Worm (Caenorhabditis elegans): ENCODE data around the gene mdt-30.

- TF ChIP-seq tbx-11 (GFP tag; IDR thresholded peaks at IDR 0.05): no peak
- TF ChIP-seq ama-1 (optimal IDR thresholded peaks at IDR 0.05): no peak
- no peak for TF ChIP-seq hnd-1 (tag; optimal IDR thresholded peaks at IDR 0.05)
- TF ChIP-seq hmg-4 (GFP tag; optimal IDR thresholded peaks at IDR 0.05): no peak
- no peak for TF ChIP-seq pes-1 (GFP tag; IDR thresholded peaks at IDR 0.05)
- TF ChIP-seq tbx-37 (GFP tag; conservative IDR thresholded peaks at IDR 0.05): no peak
These were observed 1.6 kb upstream of the mdt-30 start, which contains the start of gene F44B9.8 for ce11 chrIII:8029487-8029886.
